Worm (Caenorhabditis elegans): Measurements from ENCODE around the gene srd-8.

Gene srd-8

ce11 chrIV:5671325-5671724, 25.9 kb upstream of the srd-8 start:
- TF ChIP-seq pha-4 (tag; optimal IDR thresholded peaks at IDR 0.05) (peak; percentile 86), lin-15B (tag; optimal IDR thresholded peaks at IDR 0.05) (no peak), ceh-82 (tag; optimal IDR thresholded peaks at IDR 0.05) (no peak), fkh-10 (GFP tag; optimal IDR thresholded peaks at IDR 0.05) (no peak)

- TF ChIP-seq aly-2 (tag; optimal IDR thresholded peaks at IDR 0.05) = no peak
- no peak for TF ChIP-seq eor-1 (tag; optimal IDR thresholded peaks at IDR 0.05)
- TF ChIP-seq pha-4 (tag; optimal IDR thresholded peaks at IDR 0.05) = peak; percentile 64
- no peak for TF ChIP-seq elt-1 (tag; optimal IDR thresholded peaks at IDR 0.05)
- TF ChIP-seq mdl-1 (tag; optimal IDR thresholded peaks at IDR 0.05) = no peak
These were observed 24.0 kb upstream of the srd-8 start, which contains the start of gene T19E7.6 for ce11 chrIV:5669459-5669858. Gene T19E7.6, minus strand, starts transcription at chrIV:5669503.

- TF ChIP-seq nhr-77 (tag; optimal IDR thresholded peaks at IDR 0.05) (no peak), ama-1 (optimal IDR thresholded peaks at IDR 0.05) (peak; percentile 81), elt-1 (tag; optimal IDR thresholded peaks at IDR 0.05) (no peak), ceh-28 (tag; optimal IDR thresholded peaks at IDR 0.05) (peak; percentile 62), elt-3 (tag; optimal IDR thresholded peaks at IDR 0.05) (no peak), jun-1 (tag; optimal IDR thresholded peaks at IDR 0.05) (no peak), egl-27 (tag; optimal IDR thresholded peaks at IDR 0.05) (no peak), nhr-25 (tag; optimal IDR thresholded peaks at IDR 0.05) (no peak), nhr-11 (tag; optimal IDR thresholded peaks at IDR 0.05) (no peak), hmg-11 (tag; optimal IDR thresholded peaks at IDR 0.05) (peak; percentile 78), nhr-43 (tag; optimal IDR thresholded peaks at IDR 0.05; ENCODE audit: poor library complexity, severe bottlenecking) (peak; percentile 30), eor-1 (tag; optimal IDR thresholded peaks at IDR 0.05) (no peak), snpc-4 (tag; optimal IDR thresholded peaks at IDR 0.05) (peak; percentile 46), unc-62 (GFP tag; optimal IDR thresholded peaks at IDR 0.05) (no peak), fkh-2 (tag; optimal IDR thresholded peaks at IDR 0.05) (no peak), unc-39 (tag; optimal IDR thresholded peaks at IDR 0.05) (no peak), fkh-10 (GFP tag; optimal IDR thresholded peaks at IDR 0.05) (no peak), mdl-1 (tag; optimal IDR thresholded peaks at IDR 0.05) (no peak), nhr-28 (tag; optimal IDR thresholded peaks at IDR 0.05) (no peak), skn-1 (tag; optimal IDR thresholded peaks at IDR 0.05) (no peak), mml-1 (tag; optimal IDR thresholded peaks at IDR 0.05) (no peak), tbx-2 (tag; optimal IDR thresholded peaks at IDR 0.05) (no peak), nfya-1 (tag; optimal IDR thresholded peaks at IDR 0.05; ENCODE audit: insufficient read depth) (peak; percentile 57), egl-5 (tag; optimal IDR thresholded peaks at IDR 0.05) (peak; percentile 5), ceh-82 (tag; optimal IDR thresholded peaks at IDR 0.05) (no peak), nhr-76 (tag; optimal IDR thresholded peaks at IDR 0.05) (no peak), nhr-23 (tag; optimal IDR thresholded peaks at IDR 0.05) (peak; percentile 29), lin-39 (tag; optimal IDR thresholded peaks at IDR 0.05) (peak; percentile 21), ceh-9 (tag; optimal IDR thresholded peaks at IDR 0.05) (no peak), aly-2 (tag; optimal IDR thresholded peaks at IDR 0.05) (no peak), R02D3.7 (tag; optimal IDR thresholded peaks at IDR 0.05) (no peak), nhr-12 (tag; optimal IDR thresholded peaks at IDR 0.05) (no peak), nhr-67 (tag; optimal IDR thresholded peaks at IDR 0.05) (no peak), sea-2 (GFP tag; optimal IDR thresholded peaks at IDR 0.05) (no peak), ztf-4 (tag; optimal IDR thresholded peaks at IDR 0.05) (no peak), pha-4 (tag; optimal IDR thresholded peaks at IDR 0.05) (peak; percentile 94), elt-2 (tag; optimal IDR thresholded peaks at IDR 0.05) (peak; percentile 26), fos-1 (tag; optimal IDR thresholded peaks at IDR 0.05) (no peak), ZK546.5 (tag; optimal IDR thresholded peaks at IDR 0.05) (no peak), daf-12 (tag; optimal IDR thresholded peaks at IDR 0.05) (no peak)
These were observed 21.8 kb upstream of the srd-8 start for ce11 chrIV:5667191-5667590.
